Fruit fly (Drosophila melanogaster) whole organism, prepupa: ENCODE measurements around the gene drongo.
A peak's percentile ranks its signal among the peaks of the same experiment; 100 is the strongest.

Experiments
- Blimp-1 ChIP-seq: fragments of 200-800 bp; sonication (Bioruptor generic); optimal IDR thresholded peaks from 3 replicates; lab custom pipeline; 2017; ENCODE audit warnings: missing biosample characterization, missing genetic modification characterization, mild to moderate bottlenecking, moderate library complexity, missing genetic modification reagents
- CG10631 ChIP-seq: fragments of 200-800 bp; sonication (Bioruptor generic); optimal IDR thresholded peaks from 2 replicates; lab custom pipeline; 2016; ENCODE audit warnings: missing biosample characterization, missing genetic modification characterization
- CG10669 ChIP-seq: fragments of 200-800 bp; sonication (Bioruptor generic); optimal IDR thresholded peaks from 3 replicates; lab custom pipeline; 2018; ENCODE audit warnings: missing biosample characterization, mild to moderate bottlenecking, missing genetic modification characterization, moderate library complexity
- CG11294 ChIP-seq: fragments of 200-800 bp; sonication (Bioruptor generic); IDR thresholded peaks from 2 replicates; pipeline ENCODE4 v1.3.6; 2022; ENCODE audit warnings: missing biosample characterization, missing genetic modification characterization
- CG11762 ChIP-seq: fragments of 200-800 bp; sonication (Bioruptor generic); optimal IDR thresholded peaks from 3 replicates; lab custom pipeline; 2016; ENCODE audit warnings: missing biosample characterization, missing genetic modification characterization; ENCODE audit not compliant: insufficient read depth
- CG11902 ChIP-seq: fragments of 200-800 bp; sonication (Bioruptor generic); optimal IDR thresholded peaks from 3 replicates; lab custom pipeline; 2016; ENCODE audit warnings: missing biosample characterization, missing genetic modification characterization
- CG1621 ChIP-seq: fragments of 200-800 bp; sonication (Bioruptor generic); optimal IDR thresholded peaks from 3 replicates; lab custom pipeline; 2018; ENCODE audit warnings: missing biosample characterization, mild to moderate bottlenecking, missing genetic modification characterization
- CG16779 ChIP-seq: fragments of 200-800 bp; sonication (Bioruptor generic); optimal IDR thresholded peaks from 3 replicates; lab custom pipeline; 2017; ENCODE audit warnings: missing biosample characterization, mild to moderate bottlenecking, missing genetic modification characterization
- CG3032 ChIP-seq: fragments of 200-800 bp; optimal IDR thresholded peaks from 2 replicates; lab custom pipeline; 2019; ENCODE audit warnings: missing biosample characterization, mild to moderate bottlenecking, missing genetic modification characterization, moderate library complexity
- CG31627 ChIP-seq: fragments of 200-800 bp; sonication (Bioruptor generic); optimal IDR thresholded peaks from 3 replicates; lab custom pipeline; 2016; ENCODE audit warnings: missing biosample characterization, missing genetic modification characterization
- CG32006 ChIP-seq: fragments of 200-800 bp; sonication (Bioruptor generic); optimal IDR thresholded peaks from 3 replicates; lab custom pipeline; 2017; ENCODE audit warnings: missing biosample characterization, mild to moderate bottlenecking, missing genetic modification characterization
- CG34406 ChIP-seq: fragments of 200-800 bp; sonication (Bioruptor generic); optimal IDR thresholded peaks from 3 replicates; lab custom pipeline; 2016; ENCODE audit warnings: missing biosample characterization, missing genetic modification characterization
- CG3919 ChIP-seq: fragments of 200-800 bp; sonication (Bioruptor generic); optimal IDR thresholded peaks from 3 replicates; lab custom pipeline; 2016; ENCODE audit warnings: missing biosample characterization, missing genetic modification characterization
- CG4318 ChIP-seq: fragments of 200-800 bp; sonication (Bioruptor generic); optimal IDR thresholded peaks from 3 replicates; lab custom pipeline; 2017; ENCODE audit warnings: missing biosample characterization, mild to moderate bottlenecking, missing genetic modification characterization
- CG6276 ChIP-seq: fragments of 200-800 bp; sonication (Bioruptor generic); optimal IDR thresholded peaks from 2 replicates; lab custom pipeline; 2017; ENCODE audit warnings: missing biosample characterization, mild to moderate bottlenecking, missing genetic modification characterization
- CG6808 ChIP-seq: fragments of 200-800 bp; sonication (Bioruptor generic); optimal IDR thresholded peaks from 3 replicates; lab custom pipeline; 2017; ENCODE audit warnings: missing biosample characterization, missing genetic modification characterization, mild to moderate bottlenecking, moderate library complexity, missing genetic modification reagents
- CG6854 ChIP-seq: fragments of 200-800 bp; sonication (Bioruptor generic); optimal IDR thresholded peaks from 2 replicates; lab custom pipeline; 2017; ENCODE audit warnings: missing biosample characterization, mild to moderate bottlenecking, missing genetic modification characterization
- CG7368 ChIP-seq: fragments of 200-800 bp; sonication (Bioruptor generic); optimal IDR thresholded peaks from 3 replicates; lab custom pipeline; 2016; ENCODE audit warnings: missing biosample characterization, missing genetic modification characterization
- CG8119 ChIP-seq: fragments of 200-800 bp; sonication (Bioruptor generic); IDR thresholded peaks from 3 replicates; pipeline ENCODE4 v1.3.6; 2022; ENCODE audit warnings: missing biosample characterization, missing genetic modification characterization
- CG8319 ChIP-seq: fragments of 200-800 bp; sonication (Bioruptor generic); optimal IDR thresholded peaks from 3 replicates; lab custom pipeline; 2016; ENCODE audit warnings: missing biosample characterization, missing genetic modification characterization
- CG8632 ChIP-seq: fragments of 200-800 bp; sonication (Bioruptor generic); optimal IDR thresholded peaks from 3 replicates; lab custom pipeline; 2016; ENCODE audit warnings: missing biosample characterization, missing genetic modification characterization
- CG9139 ChIP-seq: fragments of 200-800 bp; sonication (Bioruptor generic); optimal IDR thresholded peaks from 3 replicates; lab custom pipeline; 2017; ENCODE audit warnings: missing biosample characterization, mild to moderate bottlenecking, missing genetic modification characterization
- Eip75B ChIP-seq: fragments of 200-800 bp; sonication (Bioruptor generic); optimal IDR thresholded peaks from 3 replicates; lab custom pipeline; 2016; ENCODE audit warnings: missing biosample characterization, missing genetic modification characterization
- Eip78C ChIP-seq: fragments of 200-800 bp; sonication (Bioruptor generic); peaks from one replicate; lab custom pipeline; 2016; ENCODE audit warnings: missing biosample characterization, missing genetic modification characterization
- Eip93F ChIP-seq: fragments of 200-800 bp; sonication (Bioruptor generic); optimal IDR thresholded peaks from 2 replicates; lab custom pipeline; 2016; ENCODE audit warnings: missing biosample characterization, mild to moderate bottlenecking, missing genetic modification characterization
- Ets96B ChIP-seq: fragments of 200-800 bp; optimal IDR thresholded peaks from 2 replicates; lab custom pipeline; 2019; ENCODE audit warnings: missing biosample characterization, mild to moderate bottlenecking, missing genetic modification characterization, moderate library complexity
- Gug ChIP-seq: fragments of 200-800 bp; sonication (Bioruptor generic); IDR thresholded peaks from 2 replicates; pipeline ENCODE4 v1.3.6; 2022; ENCODE audit warnings: missing biosample characterization, missing genetic modification characterization
- Hr38 ChIP-seq: sonication (Bioruptor generic); optimal IDR thresholded peaks from 2 replicates; lab custom pipeline; 2016; ENCODE audit warnings: missing biosample characterization, missing genetic modification characterization
- Hr39 ChIP-seq: fragments of 200-800 bp; sonication (Bioruptor generic); optimal IDR thresholded peaks from 2 replicates; lab custom pipeline; 2016; ENCODE audit warnings: missing biosample characterization, missing genetic modification characterization
- Lpt ChIP-seq: fragments of 200-800 bp; sonication (Bioruptor generic); optimal IDR thresholded peaks from 3 replicates; lab custom pipeline; 2016; ENCODE audit warnings: missing biosample characterization, missing genetic modification characterization
- Met ChIP-seq: fragments of 200-800 bp; sonication (Bioruptor generic); optimal IDR thresholded peaks from 3 replicates; lab custom pipeline; 2016; ENCODE audit warnings: missing biosample characterization, missing genetic modification characterization
- Smox ChIP-seq: fragments of 200-800 bp; sonication (Bioruptor generic); optimal IDR thresholded peaks from 3 replicates; lab custom pipeline; 2016; ENCODE audit warnings: missing biosample characterization, missing genetic modification characterization
- Sox102F ChIP-seq: fragments of 200-800 bp; sonication (Bioruptor generic); optimal IDR thresholded peaks from 2 replicates; lab custom pipeline; 2016; ENCODE audit warnings: missing biosample characterization, mild to moderate bottlenecking, missing genetic modification characterization
- Sox14 ChIP-seq: fragments of 200-800 bp; sonication (Bioruptor generic); optimal IDR thresholded peaks from 3 replicates; lab custom pipeline; 2016; ENCODE audit warnings: missing biosample characterization, missing genetic modification characterization
- achi ChIP-seq: fragments of 200-800 bp; sonication (Bioruptor generic); optimal IDR thresholded peaks from 3 replicates; lab custom pipeline; 2016; ENCODE audit warnings: missing biosample characterization, missing genetic modification characterization
- acj6 ChIP-seq: fragments of 200-800 bp; sonication (Bioruptor generic); optimal IDR thresholded peaks from 3 replicates; lab custom pipeline; 2016; ENCODE audit warnings: missing biosample characterization, missing genetic modification characterization
- cyc ChIP-seq: fragments of 200-800 bp; sonication (Bioruptor generic); optimal IDR thresholded peaks from 3 replicates; lab custom pipeline; 2016; ENCODE audit warnings: missing biosample characterization, missing genetic modification characterization
- dac ChIP-seq: fragments of 200-800 bp; sonication (Bioruptor generic); optimal IDR thresholded peaks from 2 replicates; lab custom pipeline; 2017; ENCODE audit warnings: missing biosample characterization, mild to moderate bottlenecking, missing genetic modification characterization
- dsx ChIP-seq: fragments of 200-800 bp; optimal IDR thresholded peaks from 3 replicates; lab custom pipeline; 2019; ENCODE audit warnings: missing biosample characterization, mild to moderate bottlenecking, missing genetic modification characterization, moderate library complexity; ENCODE audit not compliant: poor library complexity, severe bottlenecking
- eg ChIP-seq: fragments of 200-800 bp; sonication (Bioruptor generic); IDR thresholded peaks from 3 replicates; pipeline ENCODE4 v1.3.6; 2022; ENCODE audit warnings: missing biosample characterization, missing genetic modification characterization
- esn ChIP-seq: fragments of 200-800 bp; sonication (Bioruptor generic); optimal IDR thresholded peaks from 2 replicates; lab custom pipeline; 2016; ENCODE audit warnings: missing biosample characterization, mild to moderate bottlenecking, missing genetic modification characterization, moderate library complexity
- fd59A ChIP-seq: fragments of 200-800 bp; sonication (Bioruptor generic); optimal IDR thresholded peaks from 2 replicates; lab custom pipeline; 2017; ENCODE audit warnings: missing biosample characterization, mild to moderate bottlenecking, missing genetic modification characterization, missing genetic modification reagents
- fd85E ChIP-seq: fragments of 200-800 bp; sonication (Bioruptor generic); optimal IDR thresholded peaks from 3 replicates; lab custom pipeline; 2016; ENCODE audit warnings: missing biosample characterization, missing genetic modification characterization
- fkh ChIP-seq: fragments of 200-800 bp; sonication (Bioruptor generic); optimal IDR thresholded peaks from 3 replicates; lab custom pipeline; 2017; ENCODE audit warnings: missing biosample characterization, mild to moderate bottlenecking, missing genetic modification characterization, moderate library complexity
- lz ChIP-seq: fragments of 200-800 bp; sonication (Bioruptor generic); optimal IDR thresholded peaks from 3 replicates; lab custom pipeline; 2016; ENCODE audit warnings: missing biosample characterization, missing genetic modification characterization
- pdm3 ChIP-seq: fragments of 200-800 bp; sonication (Bioruptor generic); optimal IDR thresholded peaks from 3 replicates; lab custom pipeline; 2016; ENCODE audit warnings: missing biosample characterization, missing genetic modification characterization
- salr ChIP-seq, 2 experiments: fragments of 200-800 bp; sonication (Bioruptor generic); optimal IDR thresholded peaks; 3 replicates each; lab custom pipeline; 2016 to 2018; ENCODE audit warnings: missing biosample characterization in 2 of 2, missing genetic modification characterization in 2 of 2, mild to moderate bottlenecking in 1 of 2
- spab ChIP-seq: fragments of 200-800 bp; sonication (Bioruptor generic); optimal IDR thresholded peaks from 2 replicates; lab custom pipeline; 2017; ENCODE audit warnings: missing biosample characterization, mild to moderate bottlenecking, missing genetic modification characterization, missing genetic modification reagents
- ss ChIP-seq, 2 experiments: fragments of 200-800 bp; sonication (Bioruptor generic); optimal IDR thresholded peaks; 2 replicates in 1 of 2; 3 replicates in 1 of 2; lab custom pipeline; 2017 to 2018; ENCODE audit warnings: mild to moderate bottlenecking in 2 of 2, missing biosample characterization in 2 of 2, missing genetic modification characterization in 2 of 2, moderate library complexity in 1 of 2
- svp ChIP-seq: fragments of 200-800 bp; sonication (Bioruptor generic); peaks from one replicate; lab custom pipeline; 2016; ENCODE audit warnings: missing biosample characterization, missing genetic modification characterization
- topi ChIP-seq: fragments of 200-800 bp; sonication (Bioruptor generic); optimal IDR thresholded peaks from 3 replicates; lab custom pipeline; 2016; ENCODE audit warnings: missing biosample characterization, missing genetic modification characterization
- vri ChIP-seq: fragments of 200-800 bp; sonication (Bioruptor generic); optimal IDR thresholded peaks from 3 replicates; lab custom pipeline; 2016; ENCODE audit warnings: missing biosample characterization, mild to moderate bottlenecking, missing genetic modification characterization

drongo gene

dm6 chr2L:825768-826263 lies 25.1 kb downstream of the drongo start, which contains the start of the genes CG3862 and dock:
Gene CG3862, minus strand, starts transcription at chr2L:825861.
Gene dock, plus strand, starts transcription at chr2L:825969.
- TF ChIP-seq CG11294 (GFP tag; lab: Robert Waterston, UW) (no peak), Ets96B (tag; lab: Kevin White, UChicago) (no peak), lz (GFP tag; lab: Kevin White, UChicago) (peak; percentile 29), CG6808 (peak; percentile 55), spab (GFP tag; lab: Kevin White, UChicago) (no peak), Sox14 (GFP tag; lab: Kevin White, UChicago) (peak; percentile 60), ss (GFP tag; optimal IDR thresholded peaks at IDR 0.05; lab: Kevin White, UChicago) (peak in 1 of 2 experiments; percentile 33), pdm3 (GFP tag; lab: Kevin White, UChicago) (peak; percentile 20), fd85E (no peak), Gug (GFP tag; lab: Robert Waterston, UW) (no peak), CG16779 (tag; lab: Kevin White, UChicago) (peak; percentile 32), CG8632 (GFP tag; lab: Kevin White, UChicago) (no peak), CG11762 (no peak), salr (GFP tag; optimal IDR thresholded peaks at IDR 0.05; lab: Kevin White, UChicago) (no peak), CG3919 (GFP tag; lab: Kevin White, UChicago) (peak; percentile 32), CG6276 (GFP tag; lab: Kevin White, UChicago) (no peak), achi (GFP tag; lab: Kevin White, UChicago) (peak; percentile 13), CG3032 (tag; lab: Kevin White, UChicago) (no peak), CG6854 (GFP tag; lab: Kevin White, UChicago) (peak; percentile 35), CG9139 (GFP tag; lab: Kevin White, UChicago) (no peak), Eip75B (GFP tag; lab: Kevin White, UChicago) (peak; percentile 59), CG31627 (GFP tag; lab: Kevin White, UChicago) (peak; percentile 41), eg (peak; percentile 34; the same call in 1 of the 3 replicates), CG7368 (GFP tag; lab: Kevin White, UChicago) (no peak), CG10669 (GFP tag; lab: Kevin White, UChicago) (peak; percentile 9), CG11902 (GFP tag; lab: Kevin White, UChicago) (no peak), Eip78C (GFP tag; lab: Kevin White, UChicago) (peak; percentile 86), Hr39 (GFP tag; lab: Kevin White, UChicago) (no peak), dac (no peak), Met (no peak), Eip93F (no peak), CG8319 (GFP tag; lab: Kevin White, UChicago) (no peak), Lpt (peak; percentile 12), Blimp-1 (GFP tag; lab: Kevin White, UChicago) (no peak), Smox (no peak), vri (GFP tag; lab: Kevin White, UChicago) (peak; percentile 70), CG1621 (tag; lab: Kevin White, UChicago) (peak; percentile 26), cyc (peak; percentile 33), acj6 (no peak), fkh (GFP tag; lab: Kevin White, UChicago) (peak; percentile 66), CG10631 (GFP tag; lab: Kevin White, UChicago) (no peak), CG34406 (GFP tag; lab: Kevin White, UChicago) (no peak), CG32006 (peak; percentile 21), dsx (peak; percentile 13), esn (GFP tag; lab: Kevin White, UChicago) (peak; percentile 54), CG4318 (no peak), topi (GFP tag; lab: Kevin White, UChicago) (peak; percentile 38), fd59A (GFP tag; lab: Kevin White, UChicago) (no peak), Sox102F (GFP tag; lab: Kevin White, UChicago) (no peak), CG8119 (GFP tag; lab: Robert Waterston, UW) (peak; percentile 30; the same call in 1 of the 3 replicates), svp (GFP tag; lab: Kevin White, UChicago) (peak; percentile 60), Hr38 (GFP tag; lab: Kevin White, UChicago) (no peak)
